Fruit fly (Drosophila melanogaster) whole organism, prepupa: Measurements from ENCODE around the gene CG31199.

ENCODE experiments used
- CG10631 ChIP-seq: fragments of 200-800 bp; sonication (Bioruptor generic); optimal IDR thresholded peaks from 2 replicates; lab custom pipeline; 2016; ENCODE audit warnings: missing biosample characterization, missing genetic modification characterization
- CG10669 ChIP-seq: fragments of 200-800 bp; sonication (Bioruptor generic); optimal IDR thresholded peaks from 3 replicates; lab custom pipeline; 2018; ENCODE audit warnings: missing biosample characterization, mild to moderate bottlenecking, missing genetic modification characterization, moderate library complexity
- CG11294 ChIP-seq: fragments of 200-800 bp; sonication (Bioruptor generic); IDR thresholded peaks from 2 replicates; pipeline ENCODE4 v1.3.6; 2022; ENCODE audit warnings: missing biosample characterization, missing genetic modification characterization
- CG11762 ChIP-seq: fragments of 200-800 bp; sonication (Bioruptor generic); optimal IDR thresholded peaks from 3 replicates; lab custom pipeline; 2016; ENCODE audit warnings: missing biosample characterization, missing genetic modification characterization; ENCODE audit not compliant: insufficient read depth
- CG15336 ChIP-seq: fragments of 200-800 bp; sonication (Bioruptor generic); IDR thresholded peaks from 2 replicates; pipeline ENCODE4 v1.3.6; 2022; ENCODE audit warnings: missing biosample characterization, missing genetic modification characterization
- CG1621 ChIP-seq: fragments of 200-800 bp; sonication (Bioruptor generic); optimal IDR thresholded peaks from 3 replicates; lab custom pipeline; 2018; ENCODE audit warnings: missing biosample characterization, mild to moderate bottlenecking, missing genetic modification characterization
- CG16779 ChIP-seq: fragments of 200-800 bp; sonication (Bioruptor generic); optimal IDR thresholded peaks from 3 replicates; lab custom pipeline; 2017; ENCODE audit warnings: missing biosample characterization, mild to moderate bottlenecking, missing genetic modification characterization
- CG3032 ChIP-seq: fragments of 200-800 bp; optimal IDR thresholded peaks from 2 replicates; lab custom pipeline; 2019; ENCODE audit warnings: missing biosample characterization, mild to moderate bottlenecking, missing genetic modification characterization, moderate library complexity
- CG31627 ChIP-seq: fragments of 200-800 bp; sonication (Bioruptor generic); optimal IDR thresholded peaks from 3 replicates; lab custom pipeline; 2016; ENCODE audit warnings: missing biosample characterization, missing genetic modification characterization
- CG3919 ChIP-seq: fragments of 200-800 bp; sonication (Bioruptor generic); optimal IDR thresholded peaks from 3 replicates; lab custom pipeline; 2016; ENCODE audit warnings: missing biosample characterization, missing genetic modification characterization
- CG6163 ChIP-seq: fragments of 200-800 bp; sonication (Bioruptor generic); IDR thresholded peaks from 3 replicates; pipeline ENCODE4 v1.3.6; 2022; ENCODE audit warnings: missing biosample characterization, missing genetic modification characterization
- CG6276 ChIP-seq: fragments of 200-800 bp; sonication (Bioruptor generic); optimal IDR thresholded peaks from 2 replicates; lab custom pipeline; 2017; ENCODE audit warnings: missing biosample characterization, mild to moderate bottlenecking, missing genetic modification characterization
- CG6792 ChIP-seq: fragments of 200-800 bp; sonication (Bioruptor generic); optimal IDR thresholded peaks from 3 replicates; lab custom pipeline; 2016; ENCODE audit warnings: missing biosample characterization, missing genetic modification characterization
- CG6808 ChIP-seq: fragments of 200-800 bp; sonication (Bioruptor generic); optimal IDR thresholded peaks from 3 replicates; lab custom pipeline; 2017; ENCODE audit warnings: missing biosample characterization, missing genetic modification characterization, mild to moderate bottlenecking, moderate library complexity, missing genetic modification reagents
- CG6854 ChIP-seq: fragments of 200-800 bp; sonication (Bioruptor generic); optimal IDR thresholded peaks from 2 replicates; lab custom pipeline; 2017; ENCODE audit warnings: missing biosample characterization, mild to moderate bottlenecking, missing genetic modification characterization
- CG8319 ChIP-seq: fragments of 200-800 bp; sonication (Bioruptor generic); optimal IDR thresholded peaks from 3 replicates; lab custom pipeline; 2016; ENCODE audit warnings: missing biosample characterization, missing genetic modification characterization
- CG8632 ChIP-seq: fragments of 200-800 bp; sonication (Bioruptor generic); optimal IDR thresholded peaks from 3 replicates; lab custom pipeline; 2016; ENCODE audit warnings: missing biosample characterization, missing genetic modification characterization
- CG9139 ChIP-seq: fragments of 200-800 bp; sonication (Bioruptor generic); optimal IDR thresholded peaks from 3 replicates; lab custom pipeline; 2017; ENCODE audit warnings: missing biosample characterization, mild to moderate bottlenecking, missing genetic modification characterization
- Eip78C ChIP-seq: fragments of 200-800 bp; sonication (Bioruptor generic); peaks from one replicate; lab custom pipeline; 2016; ENCODE audit warnings: missing biosample characterization, missing genetic modification characterization
- Eip93F ChIP-seq: fragments of 200-800 bp; sonication (Bioruptor generic); optimal IDR thresholded peaks from 2 replicates; lab custom pipeline; 2016; ENCODE audit warnings: missing biosample characterization, mild to moderate bottlenecking, missing genetic modification characterization
- Gug ChIP-seq: fragments of 200-800 bp; sonication (Bioruptor generic); IDR thresholded peaks from 2 replicates; pipeline ENCODE4 v1.3.6; 2022; ENCODE audit warnings: missing biosample characterization, missing genetic modification characterization
- Hr39 ChIP-seq: fragments of 200-800 bp; sonication (Bioruptor generic); optimal IDR thresholded peaks from 2 replicates; lab custom pipeline; 2016; ENCODE audit warnings: missing biosample characterization, missing genetic modification characterization
- Lpt ChIP-seq: fragments of 200-800 bp; sonication (Bioruptor generic); optimal IDR thresholded peaks from 3 replicates; lab custom pipeline; 2016; ENCODE audit warnings: missing biosample characterization, missing genetic modification characterization
- Met ChIP-seq: fragments of 200-800 bp; sonication (Bioruptor generic); optimal IDR thresholded peaks from 3 replicates; lab custom pipeline; 2016; ENCODE audit warnings: missing biosample characterization, missing genetic modification characterization
- OdsH ChIP-seq: fragments of 200-800 bp; sonication (Bioruptor generic); optimal IDR thresholded peaks from 3 replicates; lab custom pipeline; 2016; ENCODE audit warnings: missing biosample characterization, missing genetic modification characterization
- Smox ChIP-seq: fragments of 200-800 bp; sonication (Bioruptor generic); optimal IDR thresholded peaks from 3 replicates; lab custom pipeline; 2016; ENCODE audit warnings: missing biosample characterization, missing genetic modification characterization
- Sox102F ChIP-seq: fragments of 200-800 bp; sonication (Bioruptor generic); optimal IDR thresholded peaks from 2 replicates; lab custom pipeline; 2016; ENCODE audit warnings: missing biosample characterization, mild to moderate bottlenecking, missing genetic modification characterization
- Sox14 ChIP-seq: fragments of 200-800 bp; sonication (Bioruptor generic); optimal IDR thresholded peaks from 3 replicates; lab custom pipeline; 2016; ENCODE audit warnings: missing biosample characterization, missing genetic modification characterization
- Sox15 ChIP-seq: fragments of 200-800 bp; sonication (Bioruptor generic); optimal IDR thresholded peaks from 3 replicates; lab custom pipeline; 2016; ENCODE audit warnings: missing biosample characterization, missing genetic modification characterization
- achi ChIP-seq: fragments of 200-800 bp; sonication (Bioruptor generic); optimal IDR thresholded peaks from 3 replicates; lab custom pipeline; 2016; ENCODE audit warnings: missing biosample characterization, missing genetic modification characterization
- acj6 ChIP-seq: fragments of 200-800 bp; sonication (Bioruptor generic); optimal IDR thresholded peaks from 3 replicates; lab custom pipeline; 2016; ENCODE audit warnings: missing biosample characterization, missing genetic modification characterization
- dac ChIP-seq: fragments of 200-800 bp; sonication (Bioruptor generic); optimal IDR thresholded peaks from 2 replicates; lab custom pipeline; 2017; ENCODE audit warnings: missing biosample characterization, mild to moderate bottlenecking, missing genetic modification characterization
- dsx ChIP-seq: fragments of 200-800 bp; optimal IDR thresholded peaks from 3 replicates; lab custom pipeline; 2019; ENCODE audit warnings: missing biosample characterization, mild to moderate bottlenecking, missing genetic modification characterization, moderate library complexity; ENCODE audit not compliant: poor library complexity, severe bottlenecking
- esn ChIP-seq: fragments of 200-800 bp; sonication (Bioruptor generic); optimal IDR thresholded peaks from 2 replicates; lab custom pipeline; 2016; ENCODE audit warnings: missing biosample characterization, mild to moderate bottlenecking, missing genetic modification characterization, moderate library complexity
- fd85E ChIP-seq: fragments of 200-800 bp; sonication (Bioruptor generic); optimal IDR thresholded peaks from 3 replicates; lab custom pipeline; 2016; ENCODE audit warnings: missing biosample characterization, missing genetic modification characterization
- fkh ChIP-seq: fragments of 200-800 bp; sonication (Bioruptor generic); optimal IDR thresholded peaks from 3 replicates; lab custom pipeline; 2017; ENCODE audit warnings: missing biosample characterization, mild to moderate bottlenecking, missing genetic modification characterization, moderate library complexity
- lz ChIP-seq: fragments of 200-800 bp; sonication (Bioruptor generic); optimal IDR thresholded peaks from 3 replicates; lab custom pipeline; 2016; ENCODE audit warnings: missing biosample characterization, missing genetic modification characterization
- net ChIP-seq: fragments of 200-800 bp; sonication (Bioruptor generic); optimal IDR thresholded peaks from 3 replicates; lab custom pipeline; 2016; ENCODE audit warnings: missing biosample characterization, missing genetic modification characterization
- salr ChIP-seq, 2 experiments: fragments of 200-800 bp; sonication (Bioruptor generic); optimal IDR thresholded peaks; 3 replicates each; lab custom pipeline; 2016 to 2018; ENCODE audit warnings: missing biosample characterization in 2 of 2, missing genetic modification characterization in 2 of 2, mild to moderate bottlenecking in 1 of 2
- spab ChIP-seq: fragments of 200-800 bp; sonication (Bioruptor generic); optimal IDR thresholded peaks from 2 replicates; lab custom pipeline; 2017; ENCODE audit warnings: missing biosample characterization, mild to moderate bottlenecking, missing genetic modification characterization, missing genetic modification reagents
- ss ChIP-seq, 2 experiments: fragments of 200-800 bp; sonication (Bioruptor generic); optimal IDR thresholded peaks; 2 replicates in 1 of 2; 3 replicates in 1 of 2; lab custom pipeline; 2017 to 2018; ENCODE audit warnings: mild to moderate bottlenecking in 2 of 2, missing biosample characterization in 2 of 2, missing genetic modification characterization in 2 of 2, moderate library complexity in 1 of 2
- svp ChIP-seq: fragments of 200-800 bp; sonication (Bioruptor generic); peaks from one replicate; lab custom pipeline; 2016; ENCODE audit warnings: missing biosample characterization, missing genetic modification characterization
- topi ChIP-seq: fragments of 200-800 bp; sonication (Bioruptor generic); optimal IDR thresholded peaks from 3 replicates; lab custom pipeline; 2016; ENCODE audit warnings: missing biosample characterization, missing genetic modification characterization
- vri ChIP-seq: fragments of 200-800 bp; sonication (Bioruptor generic); optimal IDR thresholded peaks from 3 replicates; lab custom pipeline; 2016; ENCODE audit warnings: missing biosample characterization, mild to moderate bottlenecking, missing genetic modification characterization

CG31199 gene

DNA sequence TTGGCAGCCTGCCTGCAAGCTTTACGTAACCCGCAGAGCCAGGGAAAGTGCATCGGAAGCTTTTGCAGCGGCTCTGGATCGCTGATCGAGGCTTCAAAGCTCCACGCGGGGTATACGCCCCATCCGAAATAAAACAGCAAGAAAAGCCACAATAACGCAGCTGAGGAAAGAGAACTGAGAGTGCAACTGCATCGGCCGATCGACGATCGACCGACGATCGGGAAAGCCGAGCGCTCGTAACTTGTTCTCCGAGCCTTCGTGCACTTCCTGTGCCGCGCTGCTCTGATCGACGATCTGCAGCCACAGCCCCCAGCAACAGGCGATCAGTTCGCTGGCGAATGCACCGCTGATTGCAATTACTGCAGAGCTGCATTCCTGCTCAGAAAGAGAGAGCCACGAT is 36.3 kb upstream of the CG31199 start (continued):
- TF ChIP-seq salr (GFP tag; optimal IDR thresholded peaks at IDR 0.05; lab: Kevin White, UChicago) (peak in 1 of 2 experiments; percentile 13), fd85E (GFP tag; lab: Kevin White, UChicago) (peak; percentile 81), Eip78C (peak; percentile 91), CG6163 (GFP tag; lab: Robert Waterston, UW) (no peak; the same call in none of the 3 replicates), net (GFP tag; lab: Kevin White, UChicago) (peak; percentile 65), Met (GFP tag; lab: Kevin White, UChicago) (peak; percentile 37), Sox14 (GFP tag; lab: Kevin White, UChicago) (peak; percentile 20), CG3032 (peak; percentile 43), CG6276 (GFP tag; lab: Kevin White, UChicago) (peak; percentile 67), Lpt (GFP tag; lab: Kevin White, UChicago) (peak; percentile 66), OdsH (GFP tag; lab: Kevin White, UChicago) (peak; percentile 16), Smox (peak; percentile 11), CG10669 (GFP tag; lab: Kevin White, UChicago) (peak; percentile 44), dac (GFP tag; lab: Kevin White, UChicago) (no peak)

DNA sequence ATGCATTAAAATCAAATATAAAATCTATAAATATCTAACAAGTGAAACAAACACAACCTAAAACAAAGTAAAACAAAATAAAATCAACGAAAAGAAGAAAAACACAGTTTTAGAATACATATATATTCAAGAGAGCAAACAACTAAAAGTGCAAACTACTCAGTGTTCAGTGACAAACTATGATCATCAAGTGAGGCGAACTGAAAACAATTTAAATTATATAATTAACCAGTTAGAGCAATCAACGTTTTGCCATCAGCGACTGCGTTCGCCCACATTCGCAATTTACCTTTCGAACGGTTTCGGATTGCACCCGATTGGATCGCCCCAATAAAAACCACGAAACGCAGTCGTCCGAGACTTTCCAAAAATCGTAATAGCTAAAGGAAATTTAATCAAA is 35.9 kb upstream of the CG31199 start:
- TF ChIP-seq Hr39 (GFP tag; lab: Kevin White, UChicago): no peak
- TF ChIP-seq CG6163 (GFP tag; lab: Robert Waterston, UW): no peak
- no peak for TF ChIP-seq CG6808 (GFP tag; lab: Kevin White, UChicago)
- no peak for TF ChIP-seq Eip93F (GFP tag; lab: Kevin White, UChicago)
- no peak for TF ChIP-seq Sox15 (GFP tag; lab: Kevin White, UChicago)
- no peak for TF ChIP-seq CG16779
- TF ChIP-seq vri (GFP tag; lab: Kevin White, UChicago): no peak
- no peak for TF ChIP-seq CG31627
- no peak for TF ChIP-seq CG11294 (GFP tag; lab: Robert Waterston, UW)
- TF ChIP-seq CG6854 (GFP tag; lab: Kevin White, UChicago): no peak
- TF ChIP-seq Sox102F (GFP tag; lab: Kevin White, UChicago): no peak
- no peak for TF ChIP-seq net (GFP tag; lab: Kevin White, UChicago)
- TF ChIP-seq salr (GFP tag; optimal IDR thresholded peaks at IDR 0.05; lab: Kevin White, UChicago): no peak
- TF ChIP-seq fkh: no peak
- TF ChIP-seq acj6: no peak
- no peak for TF ChIP-seq CG10631
- TF ChIP-seq CG15336 (GFP tag; lab: Robert Waterston, UW): no peak
- TF ChIP-seq, all 60 proteins: peak for 0

DNA sequence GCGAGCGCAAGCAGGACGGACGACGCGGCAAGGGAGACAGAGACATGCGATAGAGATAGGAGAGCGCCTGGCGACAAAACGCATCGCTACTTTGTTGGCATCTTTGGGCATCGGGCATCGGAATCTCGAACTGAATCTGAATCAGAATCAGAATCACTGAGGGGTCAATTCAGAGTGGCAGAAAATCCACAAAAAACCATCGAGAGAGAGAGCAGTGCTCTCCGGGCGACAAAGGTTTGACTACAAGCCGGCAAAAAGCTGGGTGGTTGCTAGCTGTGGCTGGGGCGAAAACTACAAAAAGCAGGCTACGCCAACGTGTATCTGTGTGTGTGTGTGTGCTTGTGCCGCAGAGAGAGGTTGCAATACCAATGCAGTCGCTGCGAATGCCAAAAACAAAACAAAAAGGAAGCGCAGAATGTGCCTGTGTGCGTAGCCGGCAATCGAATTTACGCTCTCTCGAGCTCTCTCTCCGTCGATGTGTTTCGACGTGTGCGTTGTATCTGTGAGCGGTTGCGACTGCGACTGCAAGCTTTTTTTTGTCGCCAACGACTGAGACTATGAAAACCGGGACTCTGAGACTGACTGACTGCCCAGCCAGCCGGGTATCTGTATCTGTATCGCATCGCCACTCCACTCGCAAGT is 34.7 kb upstream of the CG31199 start:
- TF ChIP-seq Sox102F (GFP tag; lab: Kevin White, UChicago) (peak; percentile 79), CG6163 (GFP tag; lab: Robert Waterston, UW) (peak; percentile 99), esn (GFP tag; lab: Kevin White, UChicago) (peak; percentile 69), CG8632 (GFP tag; lab: Kevin White, UChicago) (peak; percentile 89), spab (GFP tag; lab: Kevin White, UChicago) (peak; percentile 93), CG3919 (peak; percentile 87), topi (GFP tag; lab: Kevin White, UChicago) (peak; percentile 82), salr (GFP tag; optimal IDR thresholded peaks at IDR 0.05; lab: Kevin White, UChicago) (peak; percentile 58 to 74), CG9139 (GFP tag; lab: Kevin White, UChicago) (peak; percentile 98), fkh (no peak), CG6276 (GFP tag; lab: Kevin White, UChicago) (peak; percentile 96), CG6854 (GFP tag; lab: Kevin White, UChicago) (peak; percentile 97), ss (GFP tag; optimal IDR thresholded peaks at IDR 0.05; lab: Kevin White, UChicago) (peak; percentile 99), Met (GFP tag; lab: Kevin White, UChicago) (peak; percentile 71), Smox (peak; percentile 54), CG11762 (GFP tag; lab: Kevin White, UChicago) (peak; percentile 88), svp (GFP tag; lab: Kevin White, UChicago) (peak; percentile 94), dac (GFP tag; lab: Kevin White, UChicago) (peak; percentile 79), CG15336 (GFP tag; lab: Robert Waterston, UW) (peak; percentile 98), acj6 (peak; percentile 16), dsx (GFP tag; lab: Kevin White, UChicago) (peak; percentile 94), CG1621 (tag; lab: Kevin White, UChicago) (peak; percentile 94), CG6808 (GFP tag; lab: Kevin White, UChicago) (peak; percentile 95), Eip93F (GFP tag; lab: Kevin White, UChicago) (peak; percentile 97), CG8319 (GFP tag; lab: Kevin White, UChicago) (peak; percentile 77), net (GFP tag; lab: Kevin White, UChicago) (peak; percentile 89), Gug (GFP tag; lab: Robert Waterston, UW) (peak; percentile 93), lz (GFP tag; lab: Kevin White, UChicago) (peak; percentile 37), CG6792 (GFP tag; lab: Kevin White, UChicago) (peak; percentile 80), Hr39 (GFP tag; lab: Kevin White, UChicago) (no peak), Eip78C (peak; percentile 94), achi (GFP tag; lab: Kevin White, UChicago) (peak; percentile 62)
